Fruit fly (Drosophila melanogaster) whole organism, embryonic: ENCODE measurements around the gene CG13603.

Experiments used
- C15 ChIP-seq: fragments of 200-800 bp; sonication (Bioruptor generic); IDR thresholded peaks from 3 replicates; pipeline ENCODE4 v1.3.6; 2022; ENCODE audit warnings: missing biosample characterization, missing genetic modification characterization
- CG10209 ChIP-seq: fragments of 200-800 bp; sonication (Bioruptor generic); optimal IDR thresholded peaks from 3 replicates; lab custom pipeline; 2017; ENCODE audit warnings: missing biosample characterization, mild to moderate bottlenecking, missing genetic modification characterization, missing genetic modification reagents
- CG10565 ChIP-seq: fragments of 200-800 bp; sonication (Bioruptor generic); optimal IDR thresholded peaks from 3 replicates; lab custom pipeline; 2016; ENCODE audit warnings: missing biosample characterization, mild to moderate bottlenecking, missing genetic modification characterization
- CG10959 ChIP-seq: fragments of 200-800 bp; sonication (Bioruptor generic); IDR thresholded peaks from 2 replicates; pipeline ENCODE4 v1.3.6; 2022; ENCODE audit warnings: missing biosample characterization, missing genetic modification characterization
- CG11560 ChIP-seq: fragments of 200-800 bp; sonication (Bioruptor generic); IDR thresholded peaks from 3 replicates; pipeline ENCODE4 v1.3.6; 2022; ENCODE audit warnings: missing biosample characterization, missing genetic modification characterization
- CG12659 ChIP-seq: fragments of 200-800 bp; sonication (Bioruptor generic); optimal IDR thresholded peaks from 3 replicates; lab custom pipeline; 2017; ENCODE audit warnings: mild to moderate bottlenecking, missing biosample characterization, missing genetic modification reagents, missing genetic modification characterization
- CG12769 ChIP-seq: fragments of 200-800 bp; sonication (Bioruptor generic); optimal IDR thresholded peaks from 2 replicates; lab custom pipeline; 2019; ENCODE audit warnings: missing biosample characterization, mild to moderate bottlenecking, missing genetic modification characterization, moderate library complexity
- CG14014 ChIP-seq: fragments of 200-800 bp; sonication (Bioruptor generic); IDR thresholded peaks from 2 replicates; pipeline ENCODE4 v1.3.6; 2022; ENCODE audit warnings: missing biosample characterization, missing genetic modification characterization
- CG14710 ChIP-seq: fragments of 200-800 bp; sonication (Bioruptor generic); optimal IDR thresholded peaks from 3 replicates; lab custom pipeline; 2019; ENCODE audit warnings: missing biosample characterization, mild to moderate bottlenecking, missing genetic modification characterization, moderate library complexity
- CG14965 ChIP-seq: fragments of 200-800 bp; sonication (Bioruptor generic); optimal IDR thresholded peaks from 2 replicates; lab custom pipeline; 2016; ENCODE audit warnings: missing biosample characterization, missing genetic modification characterization, borderline replicate concordance
- CG15514 ChIP-seq: fragments of 200-800 bp; sonication (Bioruptor generic); optimal IDR thresholded peaks from 3 replicates; lab custom pipeline; 2017; ENCODE audit warnings: missing biosample characterization, missing genetic modification characterization, mild to moderate bottlenecking, moderate library complexity, missing genetic modification reagents
- CG16813 ChIP-seq: fragments of 200-800 bp; sonication (Bioruptor generic); IDR thresholded peaks from 3 replicates; pipeline ENCODE4 v1.3.6; 2022; ENCODE audit warnings: missing biosample characterization, missing genetic modification characterization; ENCODE audit not compliant: partially characterized antibody
- CG2202 ChIP-seq: fragments of 200-800 bp; sonication (Bioruptor generic); optimal IDR thresholded peaks from 2 replicates; lab custom pipeline; 2018; ENCODE audit warnings: missing biosample characterization, mild to moderate bottlenecking, missing genetic modification characterization
- CG2678 ChIP-seq: fragments of 200-800 bp; sonication (Bioruptor generic); optimal IDR thresholded peaks from 3 replicates; lab custom pipeline; 2019; ENCODE audit warnings: missing biosample characterization, mild to moderate bottlenecking, missing genetic modification characterization, moderate library complexity
- CG31224 ChIP-seq: fragments of 200-800 bp; sonication (Bioruptor generic); IDR thresholded peaks from 2 replicates; pipeline ENCODE4 v1.3.6; 2022; ENCODE audit warnings: missing biosample characterization, missing genetic modification characterization
- CG32767 ChIP-seq: fragments of 200-800 bp; sonication (Bioruptor generic); IDR thresholded peaks from 2 replicates; pipeline ENCODE4 v1.3.6; 2022; ENCODE audit warnings: missing biosample characterization, missing genetic modification characterization
- CG7556 ChIP-seq: fragments of 200-800 bp; sonication (Bioruptor generic); optimal IDR thresholded peaks from 2 replicates; lab custom pipeline; 2017; ENCODE audit warnings: missing biosample characterization, mild to moderate bottlenecking, missing genetic modification characterization
- CG8089 ChIP-seq: fragments of 200-800 bp; sonication (Bioruptor generic); optimal IDR thresholded peaks from 3 replicates; lab custom pipeline; 2016; ENCODE audit warnings: missing biosample characterization, missing genetic modification characterization
- Dll ChIP-seq: fragments of 200-800 bp; sonication (Bioruptor generic); IDR thresholded peaks from 4 replicates; pipeline ENCODE4 v1.3.6; 2022; ENCODE audit warnings: missing biosample characterization, missing genetic modification characterization; ENCODE audit not compliant: partially characterized antibody
- Dp ChIP-seq: fragments of 200-800 bp; sonication (Bioruptor generic); optimal IDR thresholded peaks from 2 replicates; lab custom pipeline; 2018; ENCODE audit warnings: missing biosample characterization, mild to moderate bottlenecking, missing genetic modification characterization, moderate library complexity
- HLHmδ ChIP-seq: fragments of 200-800 bp; sonication (Bioruptor generic); optimal IDR thresholded peaks from 2 replicates; lab custom pipeline; 2018; ENCODE audit warnings: missing biosample characterization, mild to moderate bottlenecking, missing genetic modification characterization, moderate library complexity
- Hmx ChIP-seq: fragments of 200-800 bp; sonication (Bioruptor generic); optimal IDR thresholded peaks from 2 replicates; lab custom pipeline; 2016; ENCODE audit warnings: missing biosample characterization, missing genetic modification characterization
- NC2β ChIP-seq: fragments of 200-800 bp; sonication (Bioruptor generic); optimal IDR thresholded peaks from 2 replicates; lab custom pipeline; 2016; ENCODE audit warnings: missing biosample characterization, missing genetic modification characterization
- Nf-YB ChIP-seq: fragments of 200-800 bp; sonication (Bioruptor generic); optimal IDR thresholded peaks from 3 replicates; lab custom pipeline; 2019; ENCODE audit warnings: missing biosample characterization, mild to moderate bottlenecking, missing genetic modification characterization, moderate library complexity
- Opbp ChIP-seq: fragments of 200-800 bp; sonication (Bioruptor generic); IDR thresholded peaks from 3 replicates; pipeline ENCODE4 v1.3.6; 2022; ENCODE audit warnings: missing biosample characterization, missing genetic modification characterization; ENCODE audit not compliant: partially characterized antibody
- Scr ChIP-seq: fragments of 200-800 bp; sonication (Bioruptor generic); IDR thresholded peaks from 2 replicates; pipeline ENCODE4 v1.3.6; 2022; ENCODE audit warnings: missing biosample characterization, missing genetic modification characterization; ENCODE audit not compliant: partially characterized antibody
- Side ChIP-seq: fragments of 200-800 bp; sonication (Bioruptor generic); optimal IDR thresholded peaks from 2 replicates; lab custom pipeline; 2016; ENCODE audit warnings: missing biosample characterization, missing genetic modification characterization
- Sry-β ChIP-seq: fragments of 200-800 bp; sonication (Bioruptor generic); optimal IDR thresholded peaks from 2 replicates; lab custom pipeline; 2018; ENCODE audit warnings: missing biosample characterization, mild to moderate bottlenecking, missing genetic modification characterization, moderate library complexity
- Tbp ChIP-seq: fragments of >200 bp; optimal IDR thresholded peaks from 2 replicates; lab custom pipeline; 2018; ENCODE audit warnings: missing biosample characterization, missing genetic modification characterization
- YL-1 ChIP-seq: fragments of 200-800 bp; sonication (Bioruptor generic); optimal IDR thresholded peaks from 3 replicates; lab custom pipeline; 2017; ENCODE audit warnings: missing biosample characterization, mild to moderate bottlenecking, missing genetic modification characterization
- ap ChIP-seq: fragments of 200-800 bp; sonication (Bioruptor generic); IDR thresholded peaks from 2 replicates; pipeline ENCODE4 v1.3.6; 2022; ENCODE audit warnings: missing biosample characterization, missing genetic modification characterization
- ato ChIP-seq: fragments of 200-800 bp; sonication (Bioruptor generic); IDR thresholded peaks from 2 replicates; pipeline ENCODE4 v1.3.6; 2022; ENCODE audit warnings: missing biosample characterization, missing genetic modification characterization; ENCODE audit not compliant: partially characterized antibody
- dan ChIP-seq: fragments of 200-800 bp; sonication (Bioruptor generic); IDR thresholded peaks from 2 replicates; pipeline ENCODE4 v1.3.6; 2022; ENCODE audit warnings: missing biosample characterization, missing genetic modification characterization
- fd64A ChIP-seq: fragments of 200-800 bp; sonication (Bioruptor generic); optimal IDR thresholded peaks from 3 replicates; lab custom pipeline; 2018; ENCODE audit warnings: missing biosample characterization, mild to moderate bottlenecking, missing genetic modification characterization
- gfzf ChIP-seq: fragments of 200-800 bp; sonication (Bioruptor generic); optimal IDR thresholded peaks from 2 replicates; lab custom pipeline; 2016; ENCODE audit warnings: missing biosample characterization, mild to moderate bottlenecking, missing genetic modification characterization, moderate library complexity
- gsb ChIP-seq: fragments of 200-800 bp; sonication (Bioruptor generic); IDR thresholded peaks from 2 replicates; pipeline ENCODE4 v1.3.6; 2022; ENCODE audit warnings: missing biosample characterization, missing genetic modification characterization
- kni ChIP-seq: fragments of 200-800 bp; sonication (Bioruptor generic); optimal IDR thresholded peaks from 3 replicates; lab custom pipeline; 2017; ENCODE audit warnings: mild to moderate bottlenecking, missing biosample characterization, missing genetic modification reagents, missing genetic modification characterization
- lola ChIP-seq, 3 experiments: fragments of >200 bp in 2 of 3; fragments of 200-800 bp in 1 of 3; sonication (Bioruptor generic) in 1 of 3; optimal IDR thresholded peaks; 2 replicates each; lab custom pipeline; 2017 to 2019; ENCODE audit warnings: missing biosample characterization in 3 of 3, missing genetic modification characterization in 3 of 3, mild to moderate bottlenecking in 1 of 3, moderate library complexity in 1 of 3
- mam ChIP-seq: fragments of 200-800 bp; sonication (Bioruptor generic); optimal IDR thresholded peaks from 3 replicates; lab custom pipeline; 2016; ENCODE audit warnings: missing biosample characterization, missing genetic modification characterization
- pan ChIP-seq, 4 experiments: fragments of >200 bp in 3 of 4; fragments of 200-800 bp in 1 of 4; sonication (Bioruptor generic) in 1 of 4; optimal IDR thresholded peaks in 3 of 4; IDR thresholded peaks in 1 of 4; 2 replicates each; pipeline versions ENCODE4 v1.3.6 to Lab custom; 2017 to 2022; ENCODE audit warnings: missing biosample characterization in 2 of 4, missing genetic modification characterization in 2 of 4, mixed read lengths in 1 of 4
- peb ChIP-seq: fragments of 200-800 bp; sonication (Bioruptor generic); IDR thresholded peaks from 2 replicates; pipeline ENCODE4 v1.3.6; 2022; ENCODE audit warnings: missing biosample characterization, missing genetic modification characterization
- ssp ChIP-seq: fragments of 200-800 bp; sonication (Bioruptor generic); IDR thresholded peaks from 2 replicates; pipeline ENCODE4 v1.3.6; 2022; ENCODE audit warnings: missing biosample characterization, missing genetic modification characterization
- stwl ChIP-seq: fragments of 200-800 bp; sonication (Bioruptor generic); optimal IDR thresholded peaks from 3 replicates; lab custom pipeline; 2018; ENCODE audit warnings: missing biosample characterization, mild to moderate bottlenecking, missing genetic modification characterization, moderate library complexity
- tap ChIP-seq: fragments of 200-800 bp; optimal IDR thresholded peaks from 3 replicates; lab custom pipeline; 2019; ENCODE audit warnings: missing biosample characterization, mild to moderate bottlenecking, missing genetic modification characterization, moderate library complexity
- vfl ChIP-seq: fragments of 200-800 bp; sonication (Bioruptor generic); optimal IDR thresholded peaks from 2 replicates; lab custom pipeline; 2016; ENCODE audit warnings: missing biosample characterization, missing genetic modification characterization
- wdn ChIP-seq: fragments of 200-800 bp; sonication (Bioruptor generic); IDR thresholded peaks from 2 replicates; pipeline ENCODE4 v1.3.6; 2022; ENCODE audit warnings: missing biosample characterization, missing genetic modification characterization

CG13603 gene

DNA sequence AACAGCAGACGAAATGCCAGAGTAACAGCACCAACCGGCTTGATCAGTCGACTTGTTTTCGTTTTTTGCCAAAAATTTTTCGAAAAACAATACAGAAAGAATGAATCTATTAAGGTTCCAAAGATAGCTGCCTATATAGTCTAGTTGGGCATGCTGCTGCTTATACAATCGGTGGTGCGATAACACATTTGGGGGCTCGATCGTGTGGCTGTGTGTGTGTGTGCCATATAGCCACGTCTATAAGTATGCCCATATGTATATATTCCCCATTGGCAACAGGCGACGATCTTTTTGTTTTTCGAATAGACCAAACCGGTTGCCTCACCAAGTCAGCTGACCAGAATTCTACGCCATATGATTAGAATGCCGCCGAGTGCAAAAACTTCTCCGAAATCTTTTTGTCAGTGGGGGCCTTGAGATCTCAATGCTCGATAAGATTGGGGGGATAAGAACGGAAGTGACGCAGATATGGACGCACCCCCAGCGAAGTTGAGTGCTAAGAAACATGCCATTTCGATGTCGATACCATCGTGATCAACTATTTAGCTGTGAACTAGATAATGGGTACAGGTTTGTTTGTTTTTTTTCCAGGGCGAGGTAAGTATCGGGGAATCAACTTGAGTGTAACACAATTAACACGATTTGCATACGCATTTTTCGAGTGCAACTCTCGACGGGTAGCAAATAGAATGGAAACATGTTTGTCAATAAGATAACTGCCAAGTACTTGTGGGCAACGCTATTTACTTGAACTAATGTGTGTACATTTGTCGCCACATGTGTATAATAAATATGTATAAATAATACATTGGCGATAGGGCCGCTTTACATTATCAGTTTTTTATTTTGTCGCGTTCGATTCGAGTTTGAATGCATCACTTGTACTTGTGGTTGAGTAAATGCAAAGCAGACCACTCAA, 46.2 kb downstream of the CG13603 start (continued):
- TF ChIP-seq CG7556 (GFP tag; lab: Kevin White, UChicago) (peak; percentile 86), CG11560 (tag; lab: Robert Waterston, UW) (no peak), CG12769 (tag; lab: Kevin White, UChicago) (peak; percentile 53), CG10209 (GFP tag; lab: Kevin White, UChicago) (peak; percentile 91), NC2β (GFP tag; lab: Kevin White, UChicago) (peak; percentile 81), HLHmδ (peak; percentile 89), Scr (no peak), fd64A (GFP tag; lab: Kevin White, UChicago) (peak; percentile 97), tap (tag; lab: Kevin White, UChicago) (peak; percentile 82), gfzf (no peak), gsb (GFP tag; lab: Robert Waterston, UW) (peak; percentile 77), CG2678 (tag; lab: Kevin White, UChicago) (peak; percentile 88), CG31224 (no peak), Sry-β (GFP tag; lab: Kevin White, UChicago) (peak; percentile 64), CG2202 (peak; percentile 94), CG12659 (peak; percentile 82), CG16813 (GFP tag; lab: Robert Waterston, UW) (no peak), peb (GFP tag; lab: Robert Waterston, UW) (peak; percentile 66), Dll (GFP tag; lab: Robert Waterston, UW) (no peak), YL-1 (peak; percentile 82), CG15514 (GFP tag; lab: Kevin White, UChicago) (peak; percentile 80), CG14014 (GFP tag; lab: Robert Waterston, UW) (peak; percentile 91; the same call in 1 of the 2 replicates), vfl (no peak), CG14965 (peak; percentile 43), mam (peak; percentile 29), ap (GFP tag; lab: Robert Waterston, UW) (peak; percentile 29; the same call in 1 of the 2 replicates), CG14710 (tag; lab: Kevin White, UChicago) (peak; percentile 86), dan (no peak), CG32767 (GFP tag; lab: Robert Waterston, UW) (peak; percentile 71), Hmx (no peak), CG10565 (GFP tag; lab: Kevin White, UChicago) (peak; percentile 30), Tbp (GFP tag; lab: Kevin White, UChicago) (no peak), Side (GFP tag; lab: Kevin White, UChicago) (peak; percentile 72), lola (GFP tag; optimal IDR thresholded peaks at IDR 0.05; lab: Kevin White, UChicago) (peak in 1 of 3 experiments; percentile 82), pan (optimal IDR thresholded peaks at IDR 0.05; lab: Kevin White, UChicago) (no peak), pan (GFP tag; optimal IDR thresholded peaks at IDR 0.05 in 1 of 2, IDR thresholded peaks at IDR 0.05 in 1 of 2) (peak in 1 of 2 experiments; percentile 82), ato (GFP tag; lab: Robert Waterston, UW) (no peak), ssp (GFP tag; lab: Robert Waterston, UW) (peak; percentile 38; the same call in 1 of the 2 replicates), Dp (GFP tag; lab: Kevin White, UChicago) (no peak), CG8089 (GFP tag; lab: Kevin White, UChicago) (peak; percentile 73), C15 (peak; percentile 62; the same call in 1 of the 3 replicates), kni (GFP tag; lab: Kevin White, UChicago) (peak; percentile 98), wdn (GFP tag; lab: Robert Waterston, UW) (no peak), Nf-YB (peak; percentile 70), Opbp (no peak), stwl (tag; lab: Kevin White, UChicago) (peak; percentile 13), CG10959 (GFP tag; lab: Robert Waterston, UW) (peak; percentile 46)
